Fruit fly (Drosophila melanogaster) whole organism, prepupa: ENCODE data around the gene Gycalpha99B.

Experiments used
- CG10669 ChIP-seq: fragments of 200-800 bp; sonication (Bioruptor generic); optimal IDR thresholded peaks from 3 replicates; lab custom pipeline; 2018; ENCODE audit warnings: missing biosample characterization, mild to moderate bottlenecking, missing genetic modification characterization, moderate library complexity
- CG16779 ChIP-seq: fragments of 200-800 bp; sonication (Bioruptor generic); optimal IDR thresholded peaks from 3 replicates; lab custom pipeline; 2017; ENCODE audit warnings: missing biosample characterization, mild to moderate bottlenecking, missing genetic modification characterization
- CG3919 ChIP-seq: fragments of 200-800 bp; sonication (Bioruptor generic); optimal IDR thresholded peaks from 3 replicates; lab custom pipeline; 2016; ENCODE audit warnings: missing biosample characterization, missing genetic modification characterization
- Hr38 ChIP-seq: sonication (Bioruptor generic); optimal IDR thresholded peaks from 2 replicates; lab custom pipeline; 2016; ENCODE audit warnings: missing biosample characterization, missing genetic modification characterization
- Lpt ChIP-seq: fragments of 200-800 bp; sonication (Bioruptor generic); optimal IDR thresholded peaks from 3 replicates; lab custom pipeline; 2016; ENCODE audit warnings: missing biosample characterization, missing genetic modification characterization
- cyc ChIP-seq: fragments of 200-800 bp; sonication (Bioruptor generic); optimal IDR thresholded peaks from 3 replicates; lab custom pipeline; 2016; ENCODE audit warnings: missing biosample characterization, missing genetic modification characterization
- dsx ChIP-seq: fragments of 200-800 bp; optimal IDR thresholded peaks from 3 replicates; lab custom pipeline; 2019; ENCODE audit warnings: missing biosample characterization, mild to moderate bottlenecking, missing genetic modification characterization, moderate library complexity; ENCODE audit not compliant: poor library complexity, severe bottlenecking

DNA sequence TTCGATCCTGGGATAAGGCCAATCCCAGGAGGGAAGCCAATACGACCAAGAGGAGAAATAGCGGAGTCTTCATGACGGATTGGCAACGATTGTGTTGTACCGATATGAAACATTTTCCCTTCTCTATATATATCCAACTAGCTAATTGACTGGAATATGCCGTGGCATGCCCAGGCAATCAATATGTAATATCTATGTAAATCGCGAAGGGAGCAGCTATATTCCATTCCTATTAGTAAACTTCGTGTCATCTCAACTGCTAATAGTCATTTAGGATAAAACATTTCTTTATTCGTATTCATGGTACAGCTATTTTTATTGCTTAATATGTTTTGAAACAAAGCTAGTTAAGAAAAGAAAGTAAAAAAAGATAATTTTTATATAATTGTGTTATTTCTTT, 33.0 kb downstream of the Gycalpha99B start, which contains the start of gene Dup99B:
- no peak for TF ChIP-seq CG16779 (tag; lab: Kevin White, UChicago)
- no peak for TF ChIP-seq dsx (GFP tag; lab: Kevin White, UChicago)
- no peak for TF ChIP-seq Hr38 (GFP tag; lab: Kevin White, UChicago)
- TF ChIP-seq Lpt (GFP tag; lab: Kevin White, UChicago), result no peak
- no peak for TF ChIP-seq cyc
- no peak for TF ChIP-seq CG10669
- no peak for TF ChIP-seq CG3919 (GFP tag; lab: Kevin White, UChicago)
